Worm (Caenorhabditis elegans): Measurements from ENCODE around the gene sre-20.

The sre-20 gene

ce11 chrV:12743778-12744502 lies 40.8 kb downstream of the sre-20 start:
- TF ChIP-seq tbx-37 (GFP tag; conservative IDR thresholded peaks at IDR 0.05) = no peak
- no peak for TF ChIP-seq hmg-4 (GFP tag; optimal IDR thresholded peaks at IDR 0.05)

ce11 chrV:12741684-12742083 lies 43.1 kb downstream of the sre-20 start, which contains the start of gene hrg-7:
hrg-7 (plus strand) TSS chrV:12742041.
- TF ChIP-seq scrt-1 (GFP tag; IDR thresholded peaks at IDR 0.05) (no peak), ceh-13 (GFP tag; optimal IDR thresholded peaks at IDR 0.05) (no peak), sea-1 (GFP tag; conservative IDR thresholded peaks at IDR 0.05) (no peak), ets-7 (tag; optimal IDR thresholded peaks at IDR 0.05) (no peak), ceh-36 (tag; optimal IDR thresholded peaks at IDR 0.05) (no peak), tbx-37 (GFP tag; conservative IDR thresholded peaks at IDR 0.05) (no peak), tbx-11 (GFP tag; IDR thresholded peaks at IDR 0.05) (no peak), hmg-4 (GFP tag; optimal IDR thresholded peaks at IDR 0.05) (no peak), tra-4 (tag; optimal IDR thresholded peaks at IDR 0.05) (no peak), hmbx-1 (tag; optimal IDR thresholded peaks at IDR 0.05) (no peak), ama-1 (optimal IDR thresholded peaks at IDR 0.05) (no peak), F13C5.2 (tag; optimal IDR thresholded peaks at IDR 0.05) (no peak), B0310.2 (tag; optimal IDR thresholded peaks at IDR 0.05) (no peak)

ce11 chrV:12736166-12736753 lies 48.5 kb downstream of the sre-20 start, which contains the start of gene cky-1:
cky-1 (plus strand) TSS chrV:12736703.
- TF ChIP-seq B0310.2 (tag; optimal IDR thresholded peaks at IDR 0.05) (no peak), pes-1 (GFP tag; IDR thresholded peaks at IDR 0.05) (no peak), scrt-1 (GFP tag; IDR thresholded peaks at IDR 0.05) (no peak), ceh-13 (GFP tag; optimal IDR thresholded peaks at IDR 0.05) (no peak), F13C5.2 (tag; optimal IDR thresholded peaks at IDR 0.05) (no peak), ets-7 (tag; optimal IDR thresholded peaks at IDR 0.05) (no peak), hmbx-1 (tag; optimal IDR thresholded peaks at IDR 0.05) (no peak), ama-1 (optimal IDR thresholded peaks at IDR 0.05) (no peak), flt-1 (GFP tag; IDR thresholded peaks at IDR 0.05) (no peak), tbx-11 (GFP tag; IDR thresholded peaks at IDR 0.05) (no peak), hnd-1 (tag; optimal IDR thresholded peaks at IDR 0.05) (no peak), tra-4 (tag; optimal IDR thresholded peaks at IDR 0.05) (no peak), aly-1 (tag; optimal IDR thresholded peaks at IDR 0.05) (no peak), hmg-4 (GFP tag; optimal IDR thresholded peaks at IDR 0.05) (no peak), sea-1 (GFP tag; conservative IDR thresholded peaks at IDR 0.05) (no peak), tbx-37 (GFP tag; conservative IDR thresholded peaks at IDR 0.05) (no peak)

- no peak for TF ChIP-seq hmg-4 (GFP tag; optimal IDR thresholded peaks at IDR 0.05)
- TF ChIP-seq tra-4 (tag; optimal IDR thresholded peaks at IDR 0.05) = no peak
- TF ChIP-seq ceh-13 (GFP tag; optimal IDR thresholded peaks at IDR 0.05) = no peak
- TF ChIP-seq sea-1 (GFP tag; conservative IDR thresholded peaks at IDR 0.05) = no peak
- no peak for TF ChIP-seq ets-7 (tag; optimal IDR thresholded peaks at IDR 0.05)
- TF ChIP-seq hnd-1 (tag; optimal IDR thresholded peaks at IDR 0.05) = no peak
- no peak for TF ChIP-seq tbx-37 (GFP tag; conservative IDR thresholded peaks at IDR 0.05)
- TF ChIP-seq scrt-1 (GFP tag; IDR thresholded peaks at IDR 0.05) = no peak
Measured at ce11 chrV:12733465-12734248, 51.1 kb downstream of the sre-20 start, which contains the start of the genes dhs-21 and xbx-9. dhs-21 (minus strand) TSS chrV:12733645. xbx-9 (plus strand) TSS chrV:12734198.
